Worm (Caenorhabditis elegans): ENCODE measurements around the gene pqn-96.

The pqn-96 gene

ce11 chrIII:8439312-8439711 lies at the start of gene pqn-96:
Gene pqn-96, minus strand, starts transcription at chrIII:8439412.
- TF ChIP-seq snpc-1.1 (tag; optimal IDR thresholded peaks at IDR 0.05; ENCODE audit: insufficient read depth) = no peak
- TF ChIP-seq ceh-100 (GFP tag; IDR thresholded peaks at IDR 0.05) = no peak
- no peak for TF ChIP-seq attf-6 (GFP tag; IDR thresholded peaks at IDR 0.05)
- TF ChIP-seq lag-1 (GFP tag; IDR thresholded peaks at IDR 0.05) = no peak
- no peak for TF ChIP-seq him-1 (tag; optimal IDR thresholded peaks at IDR 0.05)
- TF ChIP-seq snpc-4 (GFP tag; optimal IDR thresholded peaks at IDR 0.05) = no peak
- no peak for TF ChIP-seq snpc-4 (tag; optimal IDR thresholded peaks at IDR 0.05)
- TF ChIP-seq lin-26 (GFP tag; IDR thresholded peaks at IDR 0.05) = no peak
- TF ChIP-seq B0035.1 (tag; optimal IDR thresholded peaks at IDR 0.05) = no peak
- TF ChIP-seq lsl-1 (GFP tag; optimal IDR thresholded peaks at IDR 0.05) = no peak
- no peak for TF ChIP-seq lin-54 (GFP tag; optimal IDR thresholded peaks at IDR 0.05)
- TF ChIP-seq Y67H2A.10 (GFP tag; conservative IDR thresholded peaks at IDR 0.05) = no peak
- no peak for TF ChIP-seq bed-1 (GFP tag; IDR thresholded peaks at IDR 0.05)
- TF ChIP-seq nhr-90 (tag; optimal IDR thresholded peaks at IDR 0.05) = no peak
- no peak for TF ChIP-seq atf-7 (tag; optimal IDR thresholded peaks at IDR 0.05)
- TF ChIP-seq madf-3 (GFP tag; IDR thresholded peaks at IDR 0.05) = no peak
- TF ChIP-seq ceh-40 (GFP tag; IDR thresholded peaks at IDR 0.05) = no peak
- TF ChIP-seq chd-7 (tag; optimal IDR thresholded peaks at IDR 0.05) = no peak
- no peak for TF ChIP-seq ztf-25 (GFP tag; IDR thresholded peaks at IDR 0.05)
- no peak for TF ChIP-seq rec-8 (tag; optimal IDR thresholded peaks at IDR 0.05)
- no peak for TF ChIP-seq somi-1 (GFP tag; optimal IDR thresholded peaks at IDR 0.05)

DNA sequence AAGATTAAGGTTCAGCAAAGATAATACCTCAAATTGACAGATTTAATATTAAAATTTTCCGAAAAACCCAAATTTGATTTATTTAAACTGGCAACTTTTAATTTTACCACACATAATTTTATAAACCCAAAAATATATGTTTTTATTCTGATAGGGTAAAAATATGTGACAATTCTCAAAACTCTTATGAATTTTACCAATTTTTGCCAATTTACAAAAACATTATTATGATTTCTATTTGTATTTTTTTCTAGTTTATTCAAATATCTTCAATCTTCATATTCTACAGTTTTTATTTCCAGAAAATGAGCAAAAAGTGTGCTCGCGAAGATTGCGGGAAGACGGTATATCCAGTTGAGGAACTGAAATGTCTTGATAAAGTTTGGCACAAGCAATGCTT lies 44.6 kb upstream of the pqn-96 start, which contains the start of gene F42H10.3:
Gene F42H10.3, plus strand, starts transcription at position 301 of the 400 bp plus-strand sequence.
- TF ChIP-seq T07F8.4 (tag; optimal IDR thresholded peaks at IDR 0.05) (no peak), lir-1 (GFP tag; conservative IDR thresholded peaks at IDR 0.05) (no peak), F57A8.1 (GFP tag; optimal IDR thresholded peaks at IDR 0.05) (no peak), ceh-40 (GFP tag; IDR thresholded peaks at IDR 0.05) (no peak), let-526 (GFP tag; IDR thresholded peaks at IDR 0.05) (no peak), F10E7.11 (tag; optimal IDR thresholded peaks at IDR 0.05) (no peak), lin-40 (tag; optimal IDR thresholded peaks at IDR 0.05) (no peak), tbx-9 (tag; optimal IDR thresholded peaks at IDR 0.05; ENCODE audit: borderline replicate concordance) (no peak), nhr-80 (tag; optimal IDR thresholded peaks at IDR 0.05) (no peak), C17E4.6 (GFP tag; IDR thresholded peaks at IDR 0.05) (no peak), rcor-1 (GFP tag; IDR thresholded peaks at IDR 0.05) (no peak), madf-10 (tag; optimal IDR thresholded peaks at IDR 0.05) (no peak), nfya-2 (GFP tag; IDR thresholded peaks at IDR 0.05) (no peak)

DNA sequence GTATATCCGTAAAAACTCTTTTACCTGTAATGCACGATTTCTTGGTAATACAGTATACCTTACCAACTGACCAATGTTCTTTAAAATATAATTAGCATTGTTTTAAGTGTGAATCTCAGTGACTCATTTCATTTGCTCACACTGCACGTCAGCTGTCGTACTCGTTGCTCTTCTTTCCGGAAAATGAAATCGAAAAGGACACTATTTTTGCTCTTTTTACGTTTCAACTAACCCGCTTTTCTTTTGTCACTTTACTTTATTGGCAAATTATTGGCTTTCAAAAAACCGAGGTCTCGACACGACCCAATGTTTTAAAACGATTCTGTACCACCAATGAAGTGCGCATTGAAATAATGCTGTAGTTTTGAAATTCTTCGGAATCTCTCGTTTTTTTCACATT lies 41.1 kb upstream of the pqn-96 start, which contains the start of gene F42H10.6:
Gene F42H10.6, minus strand, starts transcription at position 101 of the 400 bp plus-strand sequence.
- no peak for TF ChIP-seq mel-28 (tag; optimal IDR thresholded peaks at IDR 0.05; ENCODE audit: borderline replicate concordance)
- no peak for TF ChIP-seq egl-44 (GFP tag; IDR thresholded peaks at IDR 0.05)
- no peak for TF ChIP-seq F39B2.1 (GFP tag; IDR thresholded peaks at IDR 0.05)
- no peak for TF ChIP-seq Y79H2A.3 (GFP tag; conservative IDR thresholded peaks at IDR 0.05)
- no peak for TF ChIP-seq lsl-1 (GFP tag; optimal IDR thresholded peaks at IDR 0.05)
- TF ChIP-seq hmg-1.2 (GFP tag; IDR thresholded peaks at IDR 0.05) = no peak
